Fruit fly (Drosophila melanogaster) Kc167 (cell line): ENCODE results near the gene Ir94g.

ENCODE experiments used
- Myc ChIP-seq: fragments of >200 bp; optimal IDR thresholded peaks from 2 replicates; lab custom pipeline; 2017; ENCODE audit warnings: missing external identifiers
- h ChIP-seq: fragments of >200 bp; optimal IDR thresholded peaks from 3 replicates; lab custom pipeline; 2018; ENCODE audit warnings: missing external identifiers

DNA sequence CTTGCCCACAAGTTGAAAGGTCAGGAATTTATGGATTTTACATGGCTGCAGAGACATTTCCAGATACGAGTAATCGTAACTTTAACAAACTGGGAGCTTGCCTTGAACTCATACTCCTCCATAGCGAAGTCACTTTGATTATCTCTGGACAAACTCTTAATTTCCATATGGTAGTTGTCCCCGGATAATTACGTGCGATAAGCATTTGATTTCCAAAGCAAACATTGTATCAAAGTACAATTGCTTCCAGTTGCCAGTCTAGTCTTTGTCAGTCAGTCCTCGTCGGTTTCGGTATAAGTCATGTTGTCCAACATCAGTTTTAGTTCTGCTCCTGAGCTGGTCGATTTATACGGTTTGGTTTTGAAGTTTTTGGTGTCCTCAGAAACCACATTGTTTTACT, 3.5 kb downstream of the Ir94g start, which contains the start of gene Ir94h:
- TF ChIP-seq h (lab: Kevin White, UChicago) (no peak), Myc (lab: Kevin White, UChicago) (no peak)
